Worm (Caenorhabditis elegans) whole organism, L4 larva: Measurements from ENCODE around the gene T03D8.6.

ENCODE experiments used
- ceh-28 ChIP-seq: fragments of 150-350 bp; optimal IDR thresholded peaks from 2 replicates; lab custom pipeline; 2014; ENCODE audit warnings: missing biosample characterization, missing genetic modification reagents, missing genetic modification characterization
- ceh-44 ChIP-seq: fragments of 200-800 bp; sonication (Bioruptor generic); IDR thresholded peaks from 2 replicates; pipeline ENCODE4 v1.3.6; 2022; ENCODE audit warnings: missing genetic modification reagents, missing genetic modification characterization, missing compliant biosample characterization
- egl-27 ChIP-seq: sonication (generic microtip); optimal IDR thresholded peaks from 3 replicates; lab custom pipeline; 2017; ENCODE audit warnings: missing biosample characterization, missing genetic modification reagents, missing genetic modification characterization
- lsy-2 ChIP-seq, 2 experiments: fragments of 150-350 bp in 1 of 2; sonication (generic microtip) in 1 of 2; optimal IDR thresholded peaks; 2 replicates each; lab custom pipeline; 2014 to 2017; ENCODE audit warnings: missing biosample characterization in 2 of 2, missing genetic modification characterization in 2 of 2
- snpc-4 ChIP-seq: fragments of 150-350 bp; optimal IDR thresholded peaks from 2 replicates; lab custom pipeline; 2014; ENCODE audit warnings: missing biosample characterization, missing genetic modification characterization
- zag-1 ChIP-seq: fragments of 150-350 bp; optimal IDR thresholded peaks from 2 replicates; lab custom pipeline; 2014; ENCODE audit warnings: missing biosample characterization, missing genetic modification characterization

ce11 chrV:20868329-20868728 is 48.2 kb upstream of the T03D8.6 start, which contains the start of gene F31D4.8:
- TF ChIP-seq ceh-28 (no peak), snpc-4 (tag; lab: Kevin White, UChicago) (no peak), zag-1 (tag; lab: Kevin White, UChicago) (no peak), egl-27 (tag; lab: Kevin White, UChicago) (no peak), ceh-44 (GFP tag; lab: Robert Waterston, UW) (no peak), lsy-2 (tag; optimal IDR thresholded peaks at IDR 0.05; lab: Kevin White, UChicago) (no peak)
